Fruit fly (Drosophila melanogaster) whole organism, embryonic: ENCODE measurements around the gene PIG-Q.

Experiments
- Aef1 ChIP-seq: fragments of 200-800 bp; sonication (Bioruptor generic); IDR thresholded peaks from 3 replicates; pipeline ENCODE4 v1.3.6; 2022; ENCODE audit warnings: missing biosample characterization, missing genetic modification characterization
- Atf6 ChIP-seq: fragments of 200-800 bp; sonication (Bioruptor generic); IDR thresholded peaks from 2 replicates; pipeline ENCODE4 v1.3.6; 2022; ENCODE audit warnings: missing biosample characterization, missing genetic modification characterization
- CG1233 ChIP-seq: fragments of 200-800 bp; sonication (Bioruptor generic); optimal IDR thresholded peaks from 4 replicates; lab custom pipeline; 2018; ENCODE audit warnings: missing biosample characterization, mild to moderate bottlenecking, missing genetic modification characterization
- CG13296 ChIP-seq: fragments of 200-800 bp; sonication (Bioruptor generic); optimal IDR thresholded peaks from 3 replicates; lab custom pipeline; 2018; ENCODE audit warnings: missing biosample characterization, mild to moderate bottlenecking, missing genetic modification characterization
- CG1603 ChIP-seq: fragments of 200-800 bp; sonication (Bioruptor generic); optimal IDR thresholded peaks from 2 replicates; lab custom pipeline; 2019; ENCODE audit warnings: missing biosample characterization, mild to moderate bottlenecking, missing genetic modification characterization, moderate library complexity
- CG17912 ChIP-seq: fragments of 200-800 bp; sonication (Bioruptor generic); optimal IDR thresholded peaks from 2 replicates; lab custom pipeline; 2018; ENCODE audit warnings: missing biosample characterization, mild to moderate bottlenecking, missing genetic modification characterization
- CG2116 ChIP-seq: fragments of 200-800 bp; sonication (Bioruptor generic); optimal IDR thresholded peaks from 3 replicates; lab custom pipeline; 2018; ENCODE audit warnings: missing biosample characterization, mild to moderate bottlenecking, missing genetic modification characterization
- CG3065 ChIP-seq: fragments of 200-800 bp; sonication (Bioruptor generic); optimal IDR thresholded peaks from 2 replicates; lab custom pipeline; 2016; ENCODE audit warnings: missing biosample characterization, missing genetic modification characterization
- CG3726 ChIP-seq: fragments of 200-800 bp; sonication (Bioruptor generic); IDR thresholded peaks from 3 replicates; pipeline ENCODE4, ENCODE4 v1.3.6; 2022; ENCODE audit warnings: missing biosample characterization, missing genetic modification characterization
- CG4730 ChIP-seq: fragments of 200-800 bp; sonication (Bioruptor generic); IDR thresholded peaks from 2 replicates; pipeline ENCODE4 v1.3.6; 2022; ENCODE audit warnings: missing biosample characterization, missing genetic modification characterization
- CG4820 ChIP-seq: fragments of 200-800 bp; sonication (Bioruptor generic); optimal IDR thresholded peaks from 3 replicates; lab custom pipeline; 2016; ENCODE audit warnings: missing biosample characterization, missing genetic modification characterization
- CG5953 ChIP-seq: fragments of 200-800 bp; sonication (Bioruptor generic); IDR thresholded peaks from 2 replicates; pipeline ENCODE4 v1.3.6; 2022; ENCODE audit warnings: missing biosample characterization, missing genetic modification characterization
- CG6689 ChIP-seq: fragments of 200-800 bp; sonication (Bioruptor generic); IDR thresholded peaks from 2 replicates; pipeline ENCODE4 v1.3.6; 2022; ENCODE audit warnings: missing biosample characterization, missing genetic modification characterization
- CG7271 ChIP-seq: fragments of 200-800 bp; sonication (Bioruptor generic); optimal IDR thresholded peaks from 2 replicates; lab custom pipeline; 2018; ENCODE audit warnings: missing biosample characterization, mild to moderate bottlenecking, missing genetic modification characterization, moderate library complexity
- CG7556 ChIP-seq: fragments of 200-800 bp; sonication (Bioruptor generic); optimal IDR thresholded peaks from 2 replicates; lab custom pipeline; 2017; ENCODE audit warnings: missing biosample characterization, mild to moderate bottlenecking, missing genetic modification characterization
- CG7786 ChIP-seq: fragments of 200-800 bp; sonication (Bioruptor generic); optimal IDR thresholded peaks from 2 replicates; lab custom pipeline; 2016; ENCODE audit warnings: missing biosample characterization, missing genetic modification characterization
- CoRest ChIP-seq: fragments of 200-800 bp; sonication (Bioruptor generic); optimal IDR thresholded peaks from 3 replicates; lab custom pipeline; 2018; ENCODE audit warnings: missing biosample characterization, mild to moderate bottlenecking, missing genetic modification characterization, moderate library complexity
- CrebB ChIP-seq: fragments of 200-800 bp; sonication (Bioruptor generic); optimal IDR thresholded peaks from 3 replicates; lab custom pipeline; 2018; ENCODE audit warnings: missing biosample characterization, mild to moderate bottlenecking, missing genetic modification characterization
- Dbx ChIP-seq: fragments of 200-800 bp; sonication (Bioruptor generic); IDR thresholded peaks from 3 replicates; pipeline ENCODE4 v1.3.6; 2022; ENCODE audit warnings: missing biosample characterization, missing genetic modification characterization
- HLH3B ChIP-seq: fragments of 200-800 bp; sonication (Bioruptor generic); IDR thresholded peaks from 2 replicates; pipeline ENCODE4 v1.3.6; 2022; ENCODE audit warnings: missing biosample characterization, missing genetic modification characterization
- HmgZ ChIP-seq: fragments of 200-800 bp; sonication (Bioruptor generic); optimal IDR thresholded peaks from 2 replicates; lab custom pipeline; 2018; ENCODE audit warnings: missing biosample characterization, mild to moderate bottlenecking, missing genetic modification characterization
- Hmx ChIP-seq: fragments of 200-800 bp; sonication (Bioruptor generic); optimal IDR thresholded peaks from 2 replicates; lab custom pipeline; 2016; ENCODE audit warnings: missing biosample characterization, missing genetic modification characterization
- Hr39 ChIP-seq: fragments of >200 bp; optimal IDR thresholded peaks from 2 replicates; lab custom pipeline; 2017
- MBD-R2 ChIP-seq: fragments of 200-800 bp; sonication (Bioruptor generic); IDR thresholded peaks from 2 replicates; pipeline ENCODE4 v1.3.6; 2022; ENCODE audit warnings: missing biosample characterization, missing genetic modification characterization
- Mrtf ChIP-seq: fragments of 200-800 bp; sonication (Bioruptor generic); IDR thresholded peaks from 3 replicates; pipeline ENCODE4 v1.3.6; 2022; ENCODE audit warnings: missing biosample characterization, missing genetic modification characterization
- abd-A ChIP-seq: fragments of 200-800 bp; sonication (Bioruptor generic); optimal IDR thresholded peaks from 3 replicates; lab custom pipeline; 2019; ENCODE audit warnings: missing biosample characterization, mild to moderate bottlenecking, missing genetic modification characterization, moderate library complexity
- ato ChIP-seq: fragments of 200-800 bp; sonication (Bioruptor generic); IDR thresholded peaks from 2 replicates; pipeline ENCODE4 v1.3.6; 2022; ENCODE audit warnings: missing biosample characterization, missing genetic modification characterization; ENCODE audit not compliant: partially characterized antibody
- dimm ChIP-seq: fragments of 200-800 bp; sonication (Bioruptor generic); IDR thresholded peaks from 2 replicates; pipeline ENCODE4 v1.3.6; 2022; ENCODE audit warnings: missing biosample characterization, missing genetic modification characterization
- disco-r ChIP-seq: fragments of 200-800 bp; sonication (Bioruptor generic); optimal IDR thresholded peaks from 2 replicates; lab custom pipeline; 2016; ENCODE audit warnings: missing biosample characterization, missing genetic modification characterization
- exex ChIP-seq: fragments of 200-800 bp; sonication (Bioruptor generic); optimal IDR thresholded peaks from 4 replicates; lab custom pipeline; 2018; ENCODE audit warnings: missing biosample characterization, mild to moderate bottlenecking, missing genetic modification characterization, moderate library complexity
- ftz-f1 ChIP-seq: fragments of 200-800 bp; sonication (Bioruptor generic); optimal IDR thresholded peaks from 2 replicates; lab custom pipeline; 2016; ENCODE audit warnings: missing biosample characterization, missing genetic modification characterization
- grau ChIP-seq: fragments of 200-800 bp; optimal IDR thresholded peaks from 3 replicates; lab custom pipeline; 2019; ENCODE audit warnings: missing biosample characterization, mild to moderate bottlenecking, missing genetic modification characterization, moderate library complexity
- gt ChIP-seq: fragments of 200-800 bp; sonication (Bioruptor generic); IDR thresholded peaks from 2 replicates; pipeline ENCODE4 v1.3.6; 2022; ENCODE audit warnings: missing biosample characterization, missing genetic modification characterization
- kah ChIP-seq: fragments of 200-800 bp; sonication (Bioruptor generic); optimal IDR thresholded peaks from 2 replicates; lab custom pipeline; 2018; ENCODE audit warnings: missing biosample characterization, mild to moderate bottlenecking, missing genetic modification characterization
- kay ChIP-seq: fragments of 200-800 bp; sonication (Bioruptor generic); optimal IDR thresholded peaks from 2 replicates; lab custom pipeline; 2016; ENCODE audit warnings: missing biosample characterization, missing genetic modification characterization
- nerfin-1 ChIP-seq: fragments of 200-800 bp; sonication (Bioruptor generic); optimal IDR thresholded peaks from 3 replicates; lab custom pipeline; 2019; ENCODE audit warnings: missing biosample characterization, mild to moderate bottlenecking, missing genetic modification characterization, moderate library complexity
- nom ChIP-seq: fragments of 200-800 bp; sonication (Bioruptor generic); optimal IDR thresholded peaks from 2 replicates; lab custom pipeline; 2017; ENCODE audit warnings: missing biosample characterization, missing genetic modification characterization, mild to moderate bottlenecking, moderate library complexity, missing genetic modification reagents
- pan ChIP-seq, 4 experiments: fragments of >200 bp in 3 of 4; fragments of 200-800 bp in 1 of 4; sonication (Bioruptor generic) in 1 of 4; optimal IDR thresholded peaks in 3 of 4; IDR thresholded peaks in 1 of 4; 2 replicates each; pipeline versions ENCODE4 v1.3.6 to Lab custom; 2017 to 2022; ENCODE audit warnings: missing biosample characterization in 2 of 4, missing genetic modification characterization in 2 of 4, mixed read lengths in 1 of 4
- pita ChIP-seq: fragments of 200-800 bp; sonication (Bioruptor generic); optimal IDR thresholded peaks from 2 replicates; lab custom pipeline; 2017; ENCODE audit warnings: missing biosample characterization, mild to moderate bottlenecking, missing genetic modification characterization
- pnt ChIP-seq: fragments of 200-800 bp; sonication (Bioruptor generic); optimal IDR thresholded peaks from 3 replicates; lab custom pipeline; 2016; ENCODE audit warnings: missing biosample characterization, missing genetic modification characterization
- sens-2 ChIP-seq: fragments of 200-800 bp; sonication (Bioruptor generic); IDR thresholded peaks from 2 replicates; pipeline ENCODE4 v1.3.6; 2022; ENCODE audit warnings: missing biosample characterization, missing genetic modification characterization
- shn ChIP-seq: fragments of 200-800 bp; sonication (Bioruptor generic); optimal IDR thresholded peaks from 3 replicates; lab custom pipeline; 2016; ENCODE audit warnings: missing biosample characterization, missing genetic modification characterization
- sisA ChIP-seq: fragments of 200-800 bp; sonication (Bioruptor generic); IDR thresholded peaks from 2 replicates; pipeline ENCODE4 v1.3.6; 2022; ENCODE audit warnings: missing biosample characterization, missing genetic modification characterization
- slou ChIP-seq: fragments of 200-800 bp; sonication (Bioruptor generic); optimal IDR thresholded peaks from 3 replicates; lab custom pipeline; 2016; ENCODE audit warnings: missing biosample characterization, missing genetic modification characterization
- ssp ChIP-seq: fragments of 200-800 bp; sonication (Bioruptor generic); IDR thresholded peaks from 2 replicates; pipeline ENCODE4 v1.3.6; 2022; ENCODE audit warnings: missing biosample characterization, missing genetic modification characterization
- tgo ChIP-seq: fragments of 200-800 bp; sonication (Bioruptor generic); IDR thresholded peaks from 3 replicates; pipeline ENCODE4 v1.3.6; 2022; ENCODE audit warnings: missing biosample characterization, missing genetic modification characterization
- twi ChIP-seq: fragments of 200-800 bp; optimal IDR thresholded peaks from 2 replicates; lab custom pipeline; 2019; ENCODE audit warnings: missing biosample characterization, mild to moderate bottlenecking, missing genetic modification characterization, moderate library complexity
- vnd ChIP-seq: fragments of 200-800 bp; sonication (Bioruptor generic); IDR thresholded peaks from 3 replicates; pipeline ENCODE4 v1.3.6; 2022; ENCODE audit warnings: missing biosample characterization, missing genetic modification characterization; ENCODE audit not compliant: partially characterized antibody
- vvl ChIP-seq: fragments of 200-800 bp; sonication (Bioruptor generic); IDR thresholded peaks from 2 replicates; pipeline ENCODE4 v1.3.6; 2022; ENCODE audit warnings: missing biosample characterization, missing genetic modification characterization
- zf30C ChIP-seq: fragments of 200-800 bp; sonication (Bioruptor generic); optimal IDR thresholded peaks from 3 replicates; lab custom pipeline; 2018; ENCODE audit warnings: missing biosample characterization, mild to moderate bottlenecking, missing genetic modification characterization

PIG-Q gene

dm6 chrX:16358670-16359320 is at the start of gene PIG-Q, which contains the start of gene U2af50 (continued):
- no peak for TF ChIP-seq vnd
- peak; percentile 82 for TF ChIP-seq CG1603 (tag; lab: Kevin White, UChicago)
- peak; percentile 65 for TF ChIP-seq CG7786 (GFP tag; lab: Kevin White, UChicago)
- peak; percentile 90 for TF ChIP-seq CG7556 (GFP tag; lab: Kevin White, UChicago)
- no peak for TF ChIP-seq pnt (GFP tag; lab: Kevin White, UChicago)
- peak; percentile 95 for TF ChIP-seq grau (tag; lab: Kevin White, UChicago)
- peak; percentile 84 for TF ChIP-seq CG3065 (GFP tag; lab: Kevin White, UChicago)
- peak; percentile 1 for TF ChIP-seq zf30C (GFP tag; lab: Kevin White, UChicago)
- no peak for TF ChIP-seq pita (GFP tag; lab: Kevin White, UChicago)
- no peak for TF ChIP-seq Hr39 (lab: Kevin White, UChicago)
- TF ChIP-seq ssp (GFP tag; lab: Robert Waterston, UW): peak; percentile 91
- TF ChIP-seq Aef1 (GFP tag; lab: Robert Waterston, UW): peak; percentile 90; the same call in 2 of the 3 replicates
- no peak; the same call in 1 of the 2 replicates for TF ChIP-seq sens-2
- TF ChIP-seq kah (GFP tag; lab: Kevin White, UChicago): peak; percentile 82
- no peak for TF ChIP-seq gt (GFP tag; lab: Robert Waterston, UW)
- peak; percentile 80 for TF ChIP-seq CrebB (tag; lab: Kevin White, UChicago)
- peak; percentile 15 for TF ChIP-seq disco-r
- TF ChIP-seq CG7271: peak; percentile 84
- TF ChIP-seq HLH3B (GFP tag; lab: Robert Waterston, UW): peak; percentile 91
- peak; percentile 90 for TF ChIP-seq nerfin-1 (tag; lab: Kevin White, UChicago)
- TF ChIP-seq tgo (GFP tag; lab: Robert Waterston, UW): peak; percentile 93
- peak; percentile 89 for TF ChIP-seq twi (tag; lab: Kevin White, UChicago)
- TF ChIP-seq dimm: no peak
- peak; percentile 94 for TF ChIP-seq HmgZ
- no peak for TF ChIP-seq ftz-f1 (GFP tag; lab: Kevin White, UChicago)
- TF ChIP-seq nom: peak; percentile 78
- TF ChIP-seq MBD-R2 (GFP tag; lab: Robert Waterston, UW): peak; percentile 88
- TF ChIP-seq CG13296 (GFP tag; lab: Kevin White, UChicago): peak; percentile 91
- peak; percentile 96 for TF ChIP-seq CG2116 (GFP tag; lab: Kevin White, UChicago)
- TF ChIP-seq abd-A (tag; lab: Kevin White, UChicago): no peak
- TF ChIP-seq CoRest (tag; lab: Kevin White, UChicago): peak; percentile 96
- no peak for TF ChIP-seq ato
- TF ChIP-seq kay (GFP tag; lab: Kevin White, UChicago): peak; percentile 69
- peak; percentile 100 for TF ChIP-seq CG6689 (GFP tag; lab: Robert Waterston, UW)
- no peak; the same call in 2 of the 3 replicates for TF ChIP-seq Mrtf (GFP tag; lab: Robert Waterston, UW)
- TF ChIP-seq vvl (GFP tag; lab: Robert Waterston, UW): peak; percentile 97
- no peak; the same call in 1 of the 2 replicates for TF ChIP-seq CG4730 (GFP tag; lab: Robert Waterston, UW)
- TF ChIP-seq Atf6 (GFP tag; lab: Robert Waterston, UW): peak; percentile 88
- TF ChIP-seq sisA: peak; percentile 93; the same call in 1 of the 2 replicates
- peak; percentile 68 for TF ChIP-seq CG5953 (GFP tag; lab: Robert Waterston, UW)
- TF ChIP-seq Hmx (GFP tag; lab: Kevin White, UChicago): no peak
- TF ChIP-seq slou (GFP tag; lab: Kevin White, UChicago): peak; percentile 71
- no peak for TF ChIP-seq shn (GFP tag; lab: Kevin White, UChicago)
- TF ChIP-seq pan (optimal IDR thresholded peaks at IDR 0.05; lab: Kevin White, UChicago): no peak
- peak in 1 of 2 experiments; percentile 92 for TF ChIP-seq pan (GFP tag; optimal IDR thresholded peaks at IDR 0.05 in 1 of 2, IDR thresholded peaks at IDR 0.05 in 1 of 2)
- peak; percentile 85; the same call in 1 of the 3 replicates for TF ChIP-seq CG3726 (GFP tag; lab: Robert Waterston, UW)
- peak; percentile 91 for TF ChIP-seq CG1233 (GFP tag; lab: Kevin White, UChicago)
- peak; percentile 68 for TF ChIP-seq CG17912
- peak; percentile 86 for TF ChIP-seq CG4820 (GFP tag; lab: Kevin White, UChicago)
- peak; percentile 94 for TF ChIP-seq Dbx
- TF ChIP-seq exex: no peak
